Fruit fly (Drosophila melanogaster) whole organism, embryonic: ENCODE measurements around the gene tra.

ENCODE experiments used
- Ada2b ChIP-seq: fragments of 200-800 bp; sonication (Bioruptor generic); IDR thresholded peaks from 2 replicates; pipeline ENCODE4 v1.3.6; 2022; ENCODE audit warnings: missing biosample characterization, missing genetic modification characterization
- CG10147 ChIP-seq: fragments of 200-800 bp; sonication (Bioruptor generic); optimal IDR thresholded peaks from 2 replicates; lab custom pipeline; 2019; ENCODE audit warnings: missing biosample characterization, mild to moderate bottlenecking, missing genetic modification characterization, moderate library complexity
- CG10274 ChIP-seq: fragments of 200-800 bp; sonication (Bioruptor generic); optimal IDR thresholded peaks from 3 replicates; lab custom pipeline; 2017; ENCODE audit warnings: missing biosample characterization, mild to moderate bottlenecking, missing genetic modification characterization
- CG10431 ChIP-seq: fragments of 200-800 bp; sonication (Bioruptor generic); optimal IDR thresholded peaks from 3 replicates; lab custom pipeline; 2018; ENCODE audit warnings: missing biosample characterization, mild to moderate bottlenecking, missing genetic modification characterization
- CG12391 ChIP-seq: fragments of 200-800 bp; sonication (Bioruptor generic); optimal IDR thresholded peaks from 3 replicates; lab custom pipeline; 2018; ENCODE audit warnings: missing biosample characterization, mild to moderate bottlenecking, missing genetic modification characterization, moderate library complexity
- CG13624 ChIP-seq: fragments of 200-800 bp; sonication (Bioruptor generic); optimal IDR thresholded peaks from 2 replicates; lab custom pipeline; 2016; ENCODE audit warnings: missing biosample characterization, missing genetic modification characterization
- CG14860 ChIP-seq: fragments of 200-800 bp; sonication (Bioruptor generic); IDR thresholded peaks from 3 replicates; pipeline ENCODE4 v1.3.6; 2022; ENCODE audit warnings: missing biosample characterization, missing genetic modification characterization; ENCODE audit not compliant: partially characterized antibody
- CG15479 ChIP-seq: fragments of 200-800 bp; sonication (Bioruptor generic); optimal IDR thresholded peaks from 3 replicates; lab custom pipeline; 2019; ENCODE audit warnings: missing biosample characterization, mild to moderate bottlenecking, missing genetic modification characterization, moderate library complexity
- CG1603 ChIP-seq: fragments of 200-800 bp; sonication (Bioruptor generic); optimal IDR thresholded peaks from 2 replicates; lab custom pipeline; 2019; ENCODE audit warnings: missing biosample characterization, mild to moderate bottlenecking, missing genetic modification characterization, moderate library complexity
- CG18764 ChIP-seq: fragments of 200-800 bp; sonication (Bioruptor generic); optimal IDR thresholded peaks from 3 replicates; lab custom pipeline; 2016; ENCODE audit warnings: missing biosample characterization, missing genetic modification characterization
- CG5953 ChIP-seq: fragments of 200-800 bp; sonication (Bioruptor generic); IDR thresholded peaks from 2 replicates; pipeline ENCODE4 v1.3.6; 2022; ENCODE audit warnings: missing biosample characterization, missing genetic modification characterization
- CG6689 ChIP-seq: fragments of 200-800 bp; sonication (Bioruptor generic); IDR thresholded peaks from 2 replicates; pipeline ENCODE4 v1.3.6; 2022; ENCODE audit warnings: missing biosample characterization, missing genetic modification characterization
- CG6791 ChIP-seq: fragments of 200-800 bp; sonication (Bioruptor generic); IDR thresholded peaks from 3 replicates; pipeline ENCODE4 v1.3.6; 2022; ENCODE audit warnings: missing biosample characterization, missing genetic modification characterization; ENCODE audit not compliant: partially characterized antibody
- CG6854 ChIP-seq: fragments of 200-800 bp; sonication (Bioruptor generic); optimal IDR thresholded peaks from 3 replicates; lab custom pipeline; 2017; ENCODE audit warnings: missing biosample characterization, mild to moderate bottlenecking, missing genetic modification characterization
- CG8765 ChIP-seq: fragments of 200-800 bp; sonication (Bioruptor generic); IDR thresholded peaks from 2 replicates; pipeline ENCODE4 v1.3.6; 2022; ENCODE audit warnings: missing biosample characterization, missing genetic modification characterization
- CG9215 ChIP-seq: fragments of 200-800 bp; sonication (Bioruptor generic); IDR thresholded peaks from 2 replicates; pipeline ENCODE4 v1.3.6; 2022; ENCODE audit warnings: missing biosample characterization, missing genetic modification characterization
- CG9932 ChIP-seq: fragments of 200-800 bp; sonication (Bioruptor generic); IDR thresholded peaks from 2 replicates; pipeline ENCODE4 v1.3.6; 2022; ENCODE audit warnings: missing biosample characterization, missing genetic modification characterization
- Dref ChIP-seq: fragments of 200-800 bp; sonication (Bioruptor generic); IDR thresholded peaks from 2 replicates; pipeline ENCODE4 v1.3.6; 2022; ENCODE audit warnings: missing biosample characterization, missing genetic modification characterization
- Ets65A ChIP-seq: fragments of 200-800 bp; sonication (Bioruptor generic); peaks from one replicate; lab custom pipeline; 2016; ENCODE audit warnings: missing biosample characterization, missing genetic modification characterization
- HLH3B ChIP-seq: fragments of 200-800 bp; sonication (Bioruptor generic); IDR thresholded peaks from 2 replicates; pipeline ENCODE4 v1.3.6; 2022; ENCODE audit warnings: missing biosample characterization, missing genetic modification characterization
- Hmr ChIP-seq: fragments of 200-800 bp; sonication (Bioruptor generic); optimal IDR thresholded peaks from 3 replicates; lab custom pipeline; 2017; ENCODE audit warnings: mild to moderate bottlenecking, missing biosample characterization, missing genetic modification reagents, missing genetic modification characterization
- Hr3 ChIP-seq: fragments of 200-800 bp; sonication (Bioruptor generic); optimal IDR thresholded peaks from 3 replicates; lab custom pipeline; 2016; ENCODE audit warnings: missing biosample characterization, missing genetic modification characterization
- Hsf ChIP-seq: fragments of 200-800 bp; sonication (Bioruptor generic); optimal IDR thresholded peaks from 3 replicates; lab custom pipeline; 2016; ENCODE audit warnings: missing biosample characterization, missing genetic modification characterization
- Jarid2 ChIP-seq: fragments of 200-800 bp; sonication (Bioruptor generic); optimal IDR thresholded peaks from 3 replicates; lab custom pipeline; 2017; ENCODE audit warnings: mild to moderate bottlenecking, missing biosample characterization, missing genetic modification reagents, missing genetic modification characterization
- Meics ChIP-seq: fragments of 200-800 bp; sonication (Bioruptor generic); optimal IDR thresholded peaks from 2 replicates; lab custom pipeline; 2017; ENCODE audit warnings: missing biosample characterization, mild to moderate bottlenecking, missing genetic modification characterization
- Mrtf ChIP-seq: fragments of 200-800 bp; sonication (Bioruptor generic); IDR thresholded peaks from 3 replicates; pipeline ENCODE4 v1.3.6; 2022; ENCODE audit warnings: missing biosample characterization, missing genetic modification characterization
- NC2β ChIP-seq: fragments of 200-800 bp; sonication (Bioruptor generic); optimal IDR thresholded peaks from 2 replicates; lab custom pipeline; 2016; ENCODE audit warnings: missing biosample characterization, missing genetic modification characterization
- Opbp ChIP-seq: fragments of 200-800 bp; sonication (Bioruptor generic); IDR thresholded peaks from 3 replicates; pipeline ENCODE4 v1.3.6; 2022; ENCODE audit warnings: missing biosample characterization, missing genetic modification characterization; ENCODE audit not compliant: partially characterized antibody
- Trl ChIP-seq, 3 experiments: fragments of >200 bp in 2 of 3; fragments of 200-800 bp in 1 of 3; sonication (Bioruptor generic) in 1 of 3; optimal IDR thresholded peaks; 2 replicates in 1 of 3; 3 replicates in 2 of 3; lab custom pipeline; 2016 to 2017; ENCODE audit warnings: missing biosample characterization in 1 of 3, missing genetic modification characterization in 1 of 3
- ap ChIP-seq: fragments of 200-800 bp; sonication (Bioruptor generic); IDR thresholded peaks from 2 replicates; pipeline ENCODE4 v1.3.6; 2022; ENCODE audit warnings: missing biosample characterization, missing genetic modification characterization
- cas ChIP-seq: fragments of 200-800 bp; sonication (Bioruptor generic); IDR thresholded peaks from 2 replicates; pipeline ENCODE4 v1.3.6; 2022; ENCODE audit warnings: missing biosample characterization, missing genetic modification characterization
- chif ChIP-seq, 2 experiments: fragments of 200-800 bp; sonication (Bioruptor generic); optimal IDR thresholded peaks; 3 replicates each; lab custom pipeline; 2016; ENCODE audit warnings: missing biosample characterization in 2 of 2, missing genetic modification characterization in 2 of 2
- crc ChIP-seq: fragments of 200-800 bp; sonication (Bioruptor generic); optimal IDR thresholded peaks from 2 replicates; lab custom pipeline; 2016; ENCODE audit warnings: missing biosample characterization, missing genetic modification characterization
- dpn ChIP-seq, 2 experiments: fragments of 200-800 bp; sonication (Bioruptor generic); optimal IDR thresholded peaks; 3 replicates each; lab custom pipeline; 2016; ENCODE audit warnings: missing biosample characterization in 2 of 2, missing genetic modification characterization in 2 of 2
- fd64A ChIP-seq: fragments of 200-800 bp; sonication (Bioruptor generic); optimal IDR thresholded peaks from 3 replicates; lab custom pipeline; 2018; ENCODE audit warnings: missing biosample characterization, mild to moderate bottlenecking, missing genetic modification characterization
- gro ChIP-seq: fragments of 200-800 bp; sonication (Bioruptor generic); optimal IDR thresholded peaks from 2 replicates; lab custom pipeline; 2016; ENCODE audit warnings: missing biosample characterization, missing genetic modification characterization
- lab ChIP-seq: fragments of 200-800 bp; sonication (Bioruptor generic); optimal IDR thresholded peaks from 3 replicates; lab custom pipeline; 2017; ENCODE audit warnings: missing biosample characterization, missing genetic modification characterization, mild to moderate bottlenecking, moderate library complexity, missing genetic modification reagents
- lmd ChIP-seq: fragments of 200-800 bp; sonication (Bioruptor generic); IDR thresholded peaks from 2 replicates; pipeline ENCODE4 v1.3.6; 2022; ENCODE audit warnings: missing biosample characterization, missing genetic modification characterization
- lola ChIP-seq, 3 experiments: fragments of >200 bp in 2 of 3; fragments of 200-800 bp in 1 of 3; sonication (Bioruptor generic) in 1 of 3; optimal IDR thresholded peaks; 2 replicates each; lab custom pipeline; 2017 to 2019; ENCODE audit warnings: missing biosample characterization in 3 of 3, missing genetic modification characterization in 3 of 3, mild to moderate bottlenecking in 1 of 3, moderate library complexity in 1 of 3
- lov ChIP-seq, 2 experiments: fragments of 200-800 bp in 1 of 2; fragments of >200 bp in 1 of 2; sonication (Bioruptor generic) in 1 of 2; IDR thresholded peaks in 1 of 2; optimal IDR thresholded peaks in 1 of 2; 2 replicates in 1 of 2; 3 replicates in 1 of 2; pipeline versions ENCODE4 v1.3.6 to Lab custom; 2017 to 2022; ENCODE audit warnings: missing biosample characterization in 1 of 2, missing genetic modification characterization in 1 of 2
- nom ChIP-seq: fragments of 200-800 bp; sonication (Bioruptor generic); optimal IDR thresholded peaks from 2 replicates; lab custom pipeline; 2017; ENCODE audit warnings: missing biosample characterization, missing genetic modification characterization, mild to moderate bottlenecking, moderate library complexity, missing genetic modification reagents
- pfk ChIP-seq: fragments of 200-800 bp; sonication (Bioruptor generic); optimal IDR thresholded peaks from 2 replicates; lab custom pipeline; 2018; ENCODE audit warnings: missing biosample characterization, mild to moderate bottlenecking, missing genetic modification characterization, moderate library complexity
- ranshi ChIP-seq: fragments of 200-800 bp; sonication (Bioruptor generic); IDR thresholded peaks from 2 replicates; pipeline ENCODE4 v1.3.6; 2022; ENCODE audit warnings: missing biosample characterization, missing genetic modification characterization
- rib ChIP-seq: fragments of 200-800 bp; sonication (Bioruptor generic); IDR thresholded peaks from 2 replicates; pipeline ENCODE4 v1.3.6; 2022; ENCODE audit warnings: missing biosample characterization, missing genetic modification characterization
- sna ChIP-seq: fragments of 200-800 bp; sonication (Bioruptor generic); IDR thresholded peaks from 2 replicates; pipeline ENCODE4 v1.3.6; 2022; ENCODE audit warnings: missing biosample characterization, missing genetic modification characterization; ENCODE audit not compliant: partially characterized antibody
- ssp ChIP-seq: fragments of 200-800 bp; sonication (Bioruptor generic); IDR thresholded peaks from 2 replicates; pipeline ENCODE4 v1.3.6; 2022; ENCODE audit warnings: missing biosample characterization, missing genetic modification characterization
- tin ChIP-seq: fragments of 200-800 bp; sonication (Bioruptor generic); optimal IDR thresholded peaks from 3 replicates; lab custom pipeline; 2016; ENCODE audit warnings: missing biosample characterization, missing genetic modification characterization
- trem ChIP-seq: fragments of 200-800 bp; optimal IDR thresholded peaks from 3 replicates; lab custom pipeline; 2019; ENCODE audit warnings: missing biosample characterization, mild to moderate bottlenecking, missing genetic modification characterization, moderate library complexity
- yki ChIP-seq: fragments of >200 bp; optimal IDR thresholded peaks from 3 replicates; lab custom pipeline; 2018

Gene tra

dm6 chr3L:16612152-16612551, 21.3 kb upstream of the tra start, which contains the start of gene CG4101 (continued):
- TF ChIP-seq CG13624 (GFP tag; lab: Kevin White, UChicago) (peak; percentile 74), CG5953 (no peak), CG14860 (peak; percentile 69; the same call in 2 of the 3 replicates), HLH3B (GFP tag; lab: Robert Waterston, UW) (peak; percentile 57), tin (GFP tag; lab: Kevin White, UChicago) (peak; percentile 76), sna (GFP tag; lab: Robert Waterston, UW) (peak; percentile 81), chif (GFP tag; optimal IDR thresholded peaks at IDR 0.05; lab: Kevin White, UChicago) (peak; percentile 54 to 79), lov (optimal IDR thresholded peaks at IDR 0.05; lab: Kevin White, UChicago) (no peak), lov (GFP tag; IDR thresholded peaks at IDR 0.05; lab: Robert Waterston, UW) (peak; percentile 33; the same call in 1 of the 3 replicates), CG18764 (GFP tag; lab: Kevin White, UChicago) (peak; percentile 52), Dref (GFP tag; lab: Robert Waterston, UW) (peak; percentile 64), CG10274 (no peak), nom (GFP tag; lab: Kevin White, UChicago) (peak; percentile 50), NC2β (GFP tag; lab: Kevin White, UChicago) (peak; percentile 73), Trl (optimal IDR thresholded peaks at IDR 0.05; lab: Kevin White, UChicago) (no peak), Trl (GFP tag; optimal IDR thresholded peaks at IDR 0.05; lab: Kevin White, UChicago) (peak; percentile 82), dpn (GFP tag; optimal IDR thresholded peaks at IDR 0.05; lab: Kevin White, UChicago) (peak; percentile 82 to 84), Hr3 (GFP tag; lab: Kevin White, UChicago) (peak; percentile 83), CG12391 (tag; lab: Kevin White, UChicago) (peak; percentile 91), yki (lab: Kevin White, UChicago) (no peak), ap (GFP tag; lab: Robert Waterston, UW) (peak; percentile 57), fd64A (GFP tag; lab: Kevin White, UChicago) (no peak), CG15479 (GFP tag; lab: Kevin White, UChicago) (no peak), crc (GFP tag; lab: Kevin White, UChicago) (peak; percentile 49), lmd (GFP tag; lab: Robert Waterston, UW) (peak; percentile 75), CG9215 (peak; percentile 80), lola (GFP tag; optimal IDR thresholded peaks at IDR 0.05; lab: Kevin White, UChicago) (peak in 1 of 3 experiments; percentile 73), lab (peak; percentile 79), CG6791 (peak; percentile 52; the same call in 1 of the 3 replicates), Hmr (peak; percentile 84), CG1603 (peak; percentile 71), rib (0 out of 2 replicates have a peak, but pooled peaks have one; percentile 47), CG10147 (peak; percentile 82), Ada2b (GFP tag; lab: Robert Waterston, UW) (peak; percentile 70), Ets65A (GFP tag; lab: Kevin White, UChicago) (peak; percentile 96), pfk (GFP tag; lab: Kevin White, UChicago) (no peak), cas (peak; percentile 63; the same call in 1 of the 2 replicates), Hsf (GFP tag; lab: Kevin White, UChicago) (peak; percentile 88), Meics (peak; percentile 69), CG6689 (GFP tag; lab: Robert Waterston, UW) (peak; percentile 77), CG9932 (GFP tag; lab: Robert Waterston, UW) (peak; percentile 91), CG10431 (GFP tag; lab: Kevin White, UChicago) (no peak), gro (GFP tag; lab: Kevin White, UChicago) (peak; percentile 83), ranshi (peak; percentile 71; the same call in 1 of the 2 replicates), Mrtf (GFP tag; lab: Robert Waterston, UW) (peak; percentile 68), CG8765 (GFP tag; lab: Robert Waterston, UW) (peak; percentile 65), CG6854 (GFP tag; lab: Kevin White, UChicago) (peak; percentile 30), Opbp (GFP tag; lab: Robert Waterston, UW) (peak; percentile 70; the same call in 2 of the 3 replicates), trem (tag; lab: Kevin White, UChicago) (peak; percentile 86), Jarid2 (GFP tag; lab: Kevin White, UChicago) (no peak), ssp (GFP tag; lab: Robert Waterston, UW) (peak; percentile 57)
